Fruit fly (Drosophila melanogaster): ENCODE data around the gene CG2972.
A peak's percentile ranks its signal among the peaks of the same experiment; 100 is the strongest.

The CG2972 gene

DNA sequence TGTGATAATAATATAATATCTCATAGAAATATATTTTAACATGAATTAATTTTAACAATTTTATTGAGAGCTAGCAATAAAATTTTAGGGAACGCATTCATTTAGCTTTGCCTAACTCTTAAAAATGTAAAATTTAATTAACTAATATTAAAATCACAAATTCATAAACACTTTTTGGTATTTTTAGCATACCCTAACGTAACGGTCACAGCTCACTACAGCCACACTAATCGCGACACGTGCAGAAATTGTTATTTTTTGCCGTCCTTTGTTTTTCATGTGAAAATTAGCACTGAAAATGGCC lies at the start of gene CG2972:
TSS of gene CG2972 (plus strand) at position 205 of the 304 bp plus-strand sequence.
- no peak for TF ChIP-seq Crg-1 (GFP tag; optimal IDR thresholded peaks at IDR 0.05)
- peak; percentile 72 for TF ChIP-seq Mnt (GFP tag; optimal IDR thresholded peaks at IDR 0.05)

DNA sequence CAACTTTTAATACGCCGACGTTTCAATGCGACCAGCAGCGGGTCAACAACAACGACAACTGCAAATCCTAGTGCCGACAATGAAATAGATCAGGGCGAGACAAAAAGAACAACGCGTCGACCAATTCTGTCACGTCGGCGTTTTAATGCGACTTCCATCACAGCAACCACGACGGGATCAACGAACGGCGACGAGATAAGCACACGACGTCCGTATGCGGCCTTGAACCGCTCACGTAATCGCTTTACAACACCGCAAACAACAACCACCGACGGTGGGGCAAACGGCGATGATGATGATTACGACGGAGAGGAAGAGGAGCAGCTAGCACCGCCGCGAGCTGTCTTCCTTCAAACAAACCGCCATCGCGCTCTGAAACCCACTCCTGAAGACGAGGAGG lies 43.4 kb upstream of the CG2972 start:
- no peak for TF ChIP-seq cnc (optimal IDR thresholded peaks at IDR 0.05)
- peak; percentile 63 for TF ChIP-seq tj (GFP tag; optimal IDR thresholded peaks at IDR 0.05)
- TF ChIP-seq cic (GFP tag; optimal IDR thresholded peaks at IDR 0.05) = no peak
- TF ChIP-seq CG11617 (GFP tag; optimal IDR thresholded peaks at IDR 0.05) = no peak
- no peak for TF ChIP-seq toe (GFP tag; optimal IDR thresholded peaks at IDR 0.05)
- TF ChIP-seq CG1620 (GFP tag; optimal IDR thresholded peaks at IDR 0.05) = no peak
- no peak for TF ChIP-seq Crg-1 (GFP tag; optimal IDR thresholded peaks at IDR 0.05)
- no peak for TF ChIP-seq CG12768 (GFP tag; optimal IDR thresholded peaks at IDR 0.05)
- no peak for TF ChIP-seq Mnt (GFP tag; optimal IDR thresholded peaks at IDR 0.05)

DNA sequence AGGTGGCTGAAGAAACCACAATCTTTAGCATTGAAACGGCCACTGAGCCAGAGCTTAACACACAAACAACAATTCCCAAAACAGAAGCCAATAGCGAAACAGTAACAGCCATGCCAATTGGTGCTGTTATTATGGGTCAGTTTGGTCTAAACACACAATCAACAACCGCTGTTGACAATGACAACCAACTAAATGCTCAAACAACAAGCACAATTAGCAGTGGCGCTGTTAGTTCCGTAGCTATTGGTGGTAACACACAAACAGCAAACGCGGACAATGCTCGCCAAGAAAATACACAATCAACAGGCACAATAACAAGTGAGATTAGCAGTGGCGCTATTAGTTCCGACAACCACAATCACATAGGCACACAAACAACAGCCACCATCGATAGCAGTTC lies 39.1 kb upstream of the CG2972 start:
- TF ChIP-seq CG7101 (tag; optimal IDR thresholded peaks at IDR 0.05) (no peak), Hr96 (GFP tag; optimal IDR thresholded peaks at IDR 0.05) (no peak), CG5204 (GFP tag; optimal IDR thresholded peaks at IDR 0.05) (no peak), Clk (GFP tag; optimal IDR thresholded peaks at IDR 0.05) (no peak), Crg-1 (GFP tag; optimal IDR thresholded peaks at IDR 0.05) (no peak), toe (GFP tag; optimal IDR thresholded peaks at IDR 0.05) (no peak), CG1620 (GFP tag; optimal IDR thresholded peaks at IDR 0.05) (no peak), cic (GFP tag; optimal IDR thresholded peaks at IDR 0.05) (no peak), CG14711 (tag; optimal IDR thresholded peaks at IDR 0.05) (no peak), bab1 (GFP tag; optimal IDR thresholded peaks at IDR 0.05) (no peak), CG12768 (GFP tag; optimal IDR thresholded peaks at IDR 0.05) (no peak), ovo (GFP tag; optimal IDR thresholded peaks at IDR 0.05) (no peak), kay (GFP tag; ENCODE audit: borderline replicate concordance) (no peak), CG7045 (GFP tag; optimal IDR thresholded peaks at IDR 0.05) (no peak), CG11617 (GFP tag; optimal IDR thresholded peaks at IDR 0.05) (no peak), cnc (optimal IDR thresholded peaks at IDR 0.05) (no peak), Mnt (GFP tag; optimal IDR thresholded peaks at IDR 0.05) (no peak), CG33017 (tag; optimal IDR thresholded peaks at IDR 0.05) (no peak), pad (GFP tag; optimal IDR thresholded peaks at IDR 0.05) (no peak), tj (GFP tag; optimal IDR thresholded peaks at IDR 0.05) (no peak)

dm6 chrX:10045763-10046162 lies 37.2 kb upstream of the CG2972 start:
- peak; percentile 98 for TF ChIP-seq tj (GFP tag; optimal IDR thresholded peaks at IDR 0.05)
- no peak for TF ChIP-seq pad (GFP tag; optimal IDR thresholded peaks at IDR 0.05)

DNA sequence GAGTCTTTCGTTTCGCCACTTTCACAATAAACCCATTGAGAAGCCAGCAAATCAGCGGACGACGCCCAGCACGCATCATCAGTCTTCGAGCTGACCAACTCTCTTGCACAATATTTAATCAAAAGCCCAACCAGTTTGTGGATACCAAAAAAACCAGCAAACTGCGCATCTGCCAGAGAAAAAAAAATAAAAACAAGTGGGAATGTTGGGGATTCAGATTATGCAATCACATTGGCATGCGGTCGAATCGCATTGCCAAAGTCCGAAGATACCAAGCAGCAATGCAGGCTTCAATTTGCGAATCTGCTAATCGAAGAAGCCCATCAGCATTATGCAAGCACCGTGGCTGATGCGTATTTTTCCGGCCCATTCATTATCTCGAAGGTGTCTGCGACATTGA lies 36.2 kb upstream of the CG2972 start:
- TF ChIP-seq Mnt (GFP tag; optimal IDR thresholded peaks at IDR 0.05) (no peak), tj (GFP tag; optimal IDR thresholded peaks at IDR 0.05) (no peak), Clk (GFP tag; optimal IDR thresholded peaks at IDR 0.05) (no peak), bab1 (GFP tag; optimal IDR thresholded peaks at IDR 0.05) (no peak), CG12768 (GFP tag; optimal IDR thresholded peaks at IDR 0.05) (no peak), CG11617 (GFP tag; optimal IDR thresholded peaks at IDR 0.05) (no peak), cnc (optimal IDR thresholded peaks at IDR 0.05) (no peak), CG5204 (GFP tag; optimal IDR thresholded peaks at IDR 0.05) (no peak), ovo (GFP tag; optimal IDR thresholded peaks at IDR 0.05) (no peak), CG7045 (GFP tag; optimal IDR thresholded peaks at IDR 0.05) (no peak), toe (GFP tag; optimal IDR thresholded peaks at IDR 0.05) (no peak), CG7101 (tag; optimal IDR thresholded peaks at IDR 0.05) (no peak), CG1620 (GFP tag; optimal IDR thresholded peaks at IDR 0.05) (no peak)

DNA sequence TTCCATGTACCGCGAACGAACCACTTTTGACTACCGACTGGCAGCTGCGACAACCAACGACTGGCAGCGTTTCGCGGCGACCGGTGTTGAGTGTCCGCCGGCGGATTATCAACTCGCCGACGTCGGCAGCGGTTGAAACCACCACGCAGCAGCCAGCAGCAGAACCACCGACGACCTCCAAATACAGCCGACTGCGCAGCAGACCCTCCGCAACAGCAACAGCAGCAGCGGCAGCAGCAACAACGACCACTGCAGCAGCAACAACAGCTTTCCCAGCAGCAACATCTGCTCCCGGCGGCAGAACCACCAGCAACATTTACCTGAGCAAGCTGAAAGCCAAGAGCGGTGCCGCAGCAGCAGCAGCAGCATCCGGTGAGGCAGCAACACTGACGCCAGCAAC lies 35.0 kb upstream of the CG2972 start:
- TF ChIP-seq CG5204 (GFP tag; optimal IDR thresholded peaks at IDR 0.05) (no peak), CG33017 (tag; optimal IDR thresholded peaks at IDR 0.05) (no peak), CG14711 (tag; optimal IDR thresholded peaks at IDR 0.05) (no peak), Hr96 (GFP tag; optimal IDR thresholded peaks at IDR 0.05) (no peak), cnc (optimal IDR thresholded peaks at IDR 0.05) (no peak), bab1 (GFP tag; optimal IDR thresholded peaks at IDR 0.05) (no peak), CG7045 (GFP tag; optimal IDR thresholded peaks at IDR 0.05) (no peak), pad (GFP tag; optimal IDR thresholded peaks at IDR 0.05) (no peak), CG12768 (GFP tag; optimal IDR thresholded peaks at IDR 0.05) (no peak), tj (GFP tag; optimal IDR thresholded peaks at IDR 0.05) (no peak), cic (GFP tag; optimal IDR thresholded peaks at IDR 0.05) (no peak)

dm6 chrX:10052549-10052948 lies 30.4 kb upstream of the CG2972 start, which contains the start of gene Yp2:
TSS of gene Yp2 (minus strand) at chrX:10052636.
- TF ChIP-seq CG1620 (GFP tag; optimal IDR thresholded peaks at IDR 0.05) = no peak
- TF ChIP-seq CG14711 (tag; optimal IDR thresholded peaks at IDR 0.05) = no peak
- no peak for TF ChIP-seq bab1 (GFP tag; optimal IDR thresholded peaks at IDR 0.05)
- no peak for TF ChIP-seq CG7045 (GFP tag; optimal IDR thresholded peaks at IDR 0.05)
- TF ChIP-seq CG7101 (tag; optimal IDR thresholded peaks at IDR 0.05) = no peak
- TF ChIP-seq tj (GFP tag; optimal IDR thresholded peaks at IDR 0.05) = peak; percentile 98
- no peak for TF ChIP-seq kay (GFP tag; ENCODE audit: borderline replicate concordance)

- peak; percentile 99 for TF ChIP-seq tj (GFP tag; optimal IDR thresholded peaks at IDR 0.05)
- TF ChIP-seq CG1620 (GFP tag; optimal IDR thresholded peaks at IDR 0.05) = no peak
Measured at dm6 chrX:10053547-10053946, 29.4 kb upstream of the CG2972 start, which contains the start of gene Yp1. TSS of gene Yp1 (plus strand) at chrX:10053811.
